Fruit fly (Drosophila melanogaster) whole organism, larva: ENCODE measurements around the gene CG18547.

Experiments used
- noc ChIP-seq: fragments of 200-800 bp; sonication (Bioruptor generic); optimal IDR thresholded peaks from 3 replicates; lab custom pipeline; 2019; ENCODE audit warnings: missing biosample characterization, mild to moderate bottlenecking, missing genetic modification characterization, moderate library complexity

The CG18547 gene

dm6 chr3R:11948903-11949358 lies 31.3 kb downstream of the CG18547 start, which contains the start of gene Cad87A:
TSS of gene Cad87A (minus strand) at chr3R:11949129.
- no peak for TF ChIP-seq noc (tag; lab: Kevin White, UChicago)

dm6 chr3R:11947959-11948358 lies 32.2 kb downstream of the CG18547 start:
- no peak for TF ChIP-seq noc (tag; lab: Kevin White, UChicago)

- no peak for TF ChIP-seq noc (tag; lab: Kevin White, UChicago)
Measured at dm6 chr3R:11947079-11947869, 32.9 kb downstream of the CG18547 start.

dm6 chr3R:11945450-11946317 lies 34.5 kb downstream of the CG18547 start:
- no peak for TF ChIP-seq noc (tag; lab: Kevin White, UChicago)

- TF ChIP-seq noc (tag; lab: Kevin White, UChicago), result no peak
Measured at dm6 chr3R:11941116-11941515, 39.1 kb downstream of the CG18547 start.

DNA sequence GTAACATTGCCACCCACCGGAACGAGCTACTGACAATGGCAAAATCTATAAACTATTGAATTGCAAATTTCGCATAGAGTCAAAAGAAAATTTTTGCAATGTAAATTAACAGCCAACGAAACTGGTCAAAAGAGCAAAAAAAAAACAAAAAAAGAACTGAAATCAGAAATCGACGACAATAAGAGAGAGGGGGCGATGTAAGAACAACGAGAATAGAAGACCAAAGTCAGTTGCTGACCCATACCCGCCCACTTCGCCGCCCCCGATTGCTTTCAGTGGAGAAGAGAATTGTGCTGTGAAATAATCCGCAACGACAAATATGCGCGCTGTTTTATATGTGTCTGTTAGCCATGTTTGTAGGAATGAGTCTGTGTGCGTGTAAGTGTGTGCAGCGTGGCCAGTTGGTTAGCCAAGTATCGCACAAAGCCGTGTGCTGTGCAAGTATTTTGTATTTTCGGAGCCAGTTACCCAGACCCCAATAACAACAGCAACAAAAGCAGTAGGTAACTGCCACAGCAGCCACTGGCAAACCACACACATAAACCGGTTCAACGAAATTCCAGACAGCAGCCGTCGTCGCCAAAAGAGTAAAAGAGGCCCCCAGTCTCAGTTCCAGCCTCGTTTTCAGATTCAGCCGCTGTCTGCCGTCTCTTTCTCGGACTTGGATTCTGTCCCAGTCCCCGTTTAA lies 42.6 kb downstream of the CG18547 start:
- TF ChIP-seq noc (tag; lab: Kevin White, UChicago), result no peak

DNA sequence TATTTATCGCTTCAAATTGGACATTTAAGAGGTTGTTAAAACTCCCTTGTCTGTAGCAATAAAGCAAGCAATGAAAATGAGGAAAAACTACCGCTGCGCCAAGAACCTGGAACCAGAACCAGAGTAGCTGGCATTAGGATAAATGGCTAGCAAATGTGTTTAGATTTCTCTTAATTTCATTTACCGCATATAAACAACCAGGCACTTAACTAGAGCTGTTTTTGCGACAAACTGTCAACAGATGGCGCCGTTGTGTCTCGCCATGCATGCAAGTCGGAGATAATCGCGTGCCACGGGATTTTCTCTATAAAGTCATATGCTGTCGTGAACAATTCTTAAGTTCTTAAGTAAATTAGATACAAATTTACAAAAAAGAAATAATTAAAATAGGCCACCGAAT lies 46.3 kb downstream of the CG18547 start:
- no peak for TF ChIP-seq noc (tag; lab: Kevin White, UChicago)

DNA sequence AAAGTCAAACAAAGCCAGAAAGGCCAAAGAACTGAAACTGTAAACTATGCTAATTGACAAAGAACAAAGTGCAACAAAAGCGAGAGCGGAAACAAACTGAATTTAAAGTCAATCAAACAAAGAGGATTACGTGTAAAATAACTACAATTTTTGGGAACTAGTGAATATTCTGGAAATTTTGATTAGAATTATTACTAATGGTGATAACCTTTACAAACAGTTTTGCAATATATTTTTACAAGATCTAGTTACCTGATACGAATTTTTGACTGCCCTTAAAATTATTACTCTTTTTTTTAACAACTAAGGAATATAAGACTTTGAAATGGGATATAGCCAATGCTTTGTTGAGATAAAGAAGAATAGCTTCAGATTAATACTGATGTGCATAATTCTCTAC lies 49.2 kb downstream of the CG18547 start, which contains the start of gene CG14731:
Gene CG14731, plus strand, starts transcription at position 301 of the 400 bp plus-strand sequence.
- no peak for TF ChIP-seq noc (tag; lab: Kevin White, UChicago)
